Worm (Caenorhabditis elegans): ENCODE results near the gene prdm-14.
A peak's percentile ranks its signal among the peaks of the same experiment; 100 is the strongest.

The prdm-14 gene

DNA sequence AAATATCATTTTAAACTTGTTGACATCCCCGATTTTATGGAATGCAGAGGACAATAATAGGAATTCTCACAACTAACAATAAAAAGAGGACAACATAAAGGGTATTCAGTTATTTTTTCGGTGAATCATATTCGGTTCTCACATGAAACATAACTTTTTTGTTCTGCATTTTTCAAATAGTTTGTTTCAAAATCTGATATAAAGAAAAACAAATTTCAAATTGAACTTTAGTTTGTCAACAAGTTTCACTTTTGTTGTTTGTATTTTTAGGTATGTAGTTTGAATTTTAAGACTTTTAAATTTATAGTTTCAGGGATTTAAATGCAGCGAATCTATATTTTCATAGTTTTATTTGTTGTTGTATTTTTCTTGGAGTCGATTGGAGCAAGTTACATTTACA is 16.5 kb downstream of the prdm-14 start, which contains the start of gene F47E1.4:
Gene F47E1.4 (plus strand): TSS at position 301 of the 400 bp plus-strand sequence.
- no peak for TF ChIP-seq ceh-16 (tag; optimal IDR thresholded peaks at IDR 0.05)
- TF ChIP-seq ama-1 (optimal IDR thresholded peaks at IDR 0.05): no peak
- no peak for TF ChIP-seq mdl-1 (tag; optimal IDR thresholded peaks at IDR 0.05)
- no peak for TF ChIP-seq nhr-129 (tag; optimal IDR thresholded peaks at IDR 0.05)
- TF ChIP-seq egl-27 (tag; optimal IDR thresholded peaks at IDR 0.05): no peak
- no peak for TF ChIP-seq nhr-25 (tag; optimal IDR thresholded peaks at IDR 0.05)
- no peak for TF ChIP-seq blmp-1 (tag; optimal IDR thresholded peaks at IDR 0.05; ENCODE audit: insufficient read depth)
- TF ChIP-seq unc-55 (GFP tag; optimal IDR thresholded peaks at IDR 0.05): no peak

- no peak for TF ChIP-seq R02D3.7 (tag; optimal IDR thresholded peaks at IDR 0.05)
- no peak for TF ChIP-seq mbf-1 (tag; optimal IDR thresholded peaks at IDR 0.05)
- no peak for TF ChIP-seq ztf-4 (tag; optimal IDR thresholded peaks at IDR 0.05)
- no peak for TF ChIP-seq lsy-2 (tag; optimal IDR thresholded peaks at IDR 0.05)
- TF ChIP-seq skn-1 (tag; optimal IDR thresholded peaks at IDR 0.05): no peak
- TF ChIP-seq elt-3 (tag; optimal IDR thresholded peaks at IDR 0.05): no peak
- TF ChIP-seq ztf-1 (GFP tag; conservative IDR thresholded peaks at IDR 0.05): no peak
- no peak for TF ChIP-seq elt-1 (tag; optimal IDR thresholded peaks at IDR 0.05)
- TF ChIP-seq nhr-12 (tag; optimal IDR thresholded peaks at IDR 0.05): no peak
- no peak for TF ChIP-seq fos-1 (tag; optimal IDR thresholded peaks at IDR 0.05)
- TF ChIP-seq ceh-16 (tag; optimal IDR thresholded peaks at IDR 0.05): no peak
Observed at ce11 chrX:9063439-9063838, 17.4 kb downstream of the prdm-14 start.

DNA sequence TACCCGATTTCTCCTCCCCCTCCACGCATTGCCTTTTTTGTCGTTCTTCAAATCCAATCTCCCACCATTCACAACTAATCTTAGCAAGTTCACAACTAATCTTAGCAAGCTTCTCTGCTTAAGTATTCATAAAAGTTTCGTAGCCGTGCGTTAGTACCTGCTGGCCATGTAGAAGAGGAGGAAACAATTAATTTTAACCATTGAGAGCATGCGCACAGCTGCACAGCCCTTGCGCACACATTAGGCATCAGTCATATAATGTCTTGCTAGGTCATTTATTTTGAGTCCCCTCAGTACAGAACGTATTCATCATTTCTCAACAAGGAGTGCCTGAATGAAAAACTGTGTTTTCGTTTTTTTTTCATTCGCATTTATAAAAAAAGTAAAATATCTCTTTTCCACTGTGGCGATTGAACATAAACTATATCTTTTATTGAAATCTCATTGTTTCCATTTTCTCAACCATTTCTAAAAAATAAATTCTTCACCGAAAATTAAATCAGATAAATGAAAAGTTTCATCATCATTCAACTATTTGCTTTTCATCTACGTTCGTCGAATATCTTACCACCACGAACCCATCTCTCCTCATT is 21.3 kb downstream of the prdm-14 start:
- peak; percentile 7 for TF ChIP-seq unc-55 (GFP tag; optimal IDR thresholded peaks at IDR 0.05)
- TF ChIP-seq nhr-25 (tag; optimal IDR thresholded peaks at IDR 0.05): no peak

DNA sequence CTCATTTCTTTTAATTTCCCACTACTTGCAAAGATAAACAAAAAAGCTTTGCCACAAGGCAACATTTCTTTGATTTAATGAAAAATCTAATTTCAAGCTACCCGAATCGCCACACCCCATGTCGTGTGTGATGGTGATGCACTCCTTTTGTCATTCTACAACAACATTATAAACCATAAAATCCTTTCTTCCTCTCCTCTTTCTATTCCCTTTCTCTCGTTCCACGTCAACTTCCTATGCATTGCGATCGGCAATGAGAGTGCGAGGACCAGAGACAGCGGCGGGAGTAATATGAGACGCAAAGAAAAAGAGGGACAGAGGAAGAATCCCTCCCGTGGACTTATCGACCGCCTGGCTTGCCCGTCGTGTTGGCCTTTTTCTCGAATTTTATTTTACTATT is 22.1 kb downstream of the prdm-14 start:
- TF ChIP-seq nhr-21 (tag; optimal IDR thresholded peaks at IDR 0.05): peak; percentile 33
- TF ChIP-seq skn-1 (tag; optimal IDR thresholded peaks at IDR 0.05): no peak
- peak; percentile 48 for TF ChIP-seq sma-9 (GFP tag; optimal IDR thresholded peaks at IDR 0.05)
- no peak for TF ChIP-seq sma-9 (tag; optimal IDR thresholded peaks at IDR 0.05)
- no peak for TF ChIP-seq aly-2 (tag; optimal IDR thresholded peaks at IDR 0.05)
- no peak for TF ChIP-seq ZK546.5 (tag; optimal IDR thresholded peaks at IDR 0.05)
- TF ChIP-seq lin-13 (GFP tag; optimal IDR thresholded peaks at IDR 0.05): peak; percentile 37
- TF ChIP-seq nhr-129 (tag; optimal IDR thresholded peaks at IDR 0.05): peak; percentile 78
- no peak for TF ChIP-seq Y55F3AM.14 (GFP tag; optimal IDR thresholded peaks at IDR 0.05)
- peak; percentile 61 for TF ChIP-seq F13H6.1 (tag; optimal IDR thresholded peaks at IDR 0.05)
- no peak for TF ChIP-seq ztf-4 (tag; optimal IDR thresholded peaks at IDR 0.05)
- TF ChIP-seq sem-4 (tag; optimal IDR thresholded peaks at IDR 0.05): peak; percentile 57
- peak; percentile 85 for TF ChIP-seq crh-2 (tag; optimal IDR thresholded peaks at IDR 0.05)
- peak; percentile 36 for TF ChIP-seq nhr-25 (tag; optimal IDR thresholded peaks at IDR 0.05)
- peak; percentile 29 for TF ChIP-seq sma-3 (GFP tag; optimal IDR thresholded peaks at IDR 0.05)
- no peak for TF ChIP-seq nhr-12 (tag; optimal IDR thresholded peaks at IDR 0.05)
- TF ChIP-seq C34F6.9 (tag; optimal IDR thresholded peaks at IDR 0.05): peak; percentile 75
- no peak for TF ChIP-seq gmeb-1 (tag; optimal IDR thresholded peaks at IDR 0.05)
- TF ChIP-seq nhr-6 (tag; optimal IDR thresholded peaks at IDR 0.05): no peak
- no peak for TF ChIP-seq unc-62 (GFP tag; optimal IDR thresholded peaks at IDR 0.05)
- no peak for TF ChIP-seq peb-1 (tag; optimal IDR thresholded peaks at IDR 0.05)
- TF ChIP-seq unc-55 (GFP tag; optimal IDR thresholded peaks at IDR 0.05): peak; percentile 50
- TF ChIP-seq fos-1 (tag; optimal IDR thresholded peaks at IDR 0.05): peak; percentile 60
- TF ChIP-seq snpc-4 (tag; optimal IDR thresholded peaks at IDR 0.05): peak; percentile 4

DNA sequence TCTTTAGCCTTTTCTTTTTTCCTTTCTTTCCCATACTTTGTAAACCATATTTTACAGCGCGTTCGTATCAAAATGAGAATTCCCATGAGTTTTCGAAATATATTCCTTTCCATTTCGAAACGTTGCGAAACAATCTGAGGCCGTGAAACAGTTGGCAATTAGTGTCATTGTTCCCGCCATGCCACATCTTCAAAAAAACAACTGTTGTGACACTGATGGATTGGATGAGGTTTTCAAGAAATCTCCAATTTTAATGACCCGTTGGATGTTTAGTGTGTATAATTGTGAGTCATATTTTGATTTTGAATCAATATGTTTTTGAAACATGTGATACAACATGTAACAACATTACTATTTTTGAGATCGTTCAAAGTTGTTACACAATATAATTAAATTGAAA is 23.1 kb downstream of the prdm-14 start:
- TF ChIP-seq nhr-12 (tag; optimal IDR thresholded peaks at IDR 0.05): no peak
- TF ChIP-seq C34F6.9 (tag; optimal IDR thresholded peaks at IDR 0.05): peak; percentile 43
- no peak for TF ChIP-seq egl-27 (tag; optimal IDR thresholded peaks at IDR 0.05)
- TF ChIP-seq nhr-129 (tag; optimal IDR thresholded peaks at IDR 0.05): peak; percentile 50

Data from whole organism, L2 larva.